Fruit fly (Drosophila melanogaster) whole organism, pupa: ENCODE measurements around the gene CG10750.

Experiments used
- CG10348 ChIP-seq: fragments of 200-800 bp; sonication (Bioruptor generic); IDR thresholded peaks from 2 replicates; pipeline ENCODE4 v1.3.6; 2022; ENCODE audit warnings: missing biosample characterization, missing genetic modification characterization
- CG12605 ChIP-seq: fragments of 200-800 bp; sonication (Bioruptor generic); IDR thresholded peaks from 2 replicates; pipeline ENCODE4 v1.3.6; 2022; ENCODE audit warnings: missing biosample characterization, missing genetic modification characterization
- CG15710 ChIP-seq: fragments of 200-800 bp; sonication (Bioruptor generic); optimal IDR thresholded peaks from 2 replicates; lab custom pipeline; 2018; ENCODE audit warnings: missing biosample characterization, mild to moderate bottlenecking, missing genetic modification characterization, moderate library complexity
- CG4496 ChIP-seq: fragments of 200-800 bp; sonication (Bioruptor generic); IDR thresholded peaks from 3 replicates; pipeline ENCODE4 v1.3.6; 2022; ENCODE audit warnings: missing biosample characterization, missing genetic modification characterization
- D1 ChIP-seq: fragments of 200-800 bp; sonication (Bioruptor generic); optimal IDR thresholded peaks from 2 replicates; lab custom pipeline; 2018; ENCODE audit warnings: missing biosample characterization, mild to moderate bottlenecking, missing genetic modification characterization, moderate library complexity

dm6 chr2L:19339023-19339422 is 39.0 kb downstream of the CG10750 start:
- TF ChIP-seq CG10348 = no peak
- no peak for TF ChIP-seq CG12605 (GFP tag; lab: Robert Waterston, UW)
- no peak for TF ChIP-seq CG4496 (GFP tag; lab: Robert Waterston, UW)
- TF ChIP-seq CG15710 (tag; lab: Kevin White, UChicago) = no peak
- TF ChIP-seq D1 (tag; lab: Kevin White, UChicago) = no peak
